Worm (Caenorhabditis elegans): Measurements from ENCODE around the gene C34C12.2.

Gene C34C12.2

ce11 chrIII:3486055-3486454, 32.5 kb downstream of the C34C12.2 start:
- no peak for TF ChIP-seq mbf-1 (tag; optimal IDR thresholded peaks at IDR 0.05)
- peak; percentile 55 for TF ChIP-seq blmp-1 (tag; optimal IDR thresholded peaks at IDR 0.05; ENCODE audit: insufficient read depth)
- TF ChIP-seq sma-3 (GFP tag; optimal IDR thresholded peaks at IDR 0.05): peak; percentile 30
- TF ChIP-seq nhr-10 (tag; optimal IDR thresholded peaks at IDR 0.05): no peak
- TF ChIP-seq sma-9 (GFP tag; optimal IDR thresholded peaks at IDR 0.05): no peak
- no peak for TF ChIP-seq sma-9 (tag; optimal IDR thresholded peaks at IDR 0.05)

ce11 chrIII:3487133-3487532, 33.5 kb downstream of the C34C12.2 start:
- TF ChIP-seq nhr-23 (tag; optimal IDR thresholded peaks at IDR 0.05): no peak
- TF ChIP-seq elt-3 (tag; optimal IDR thresholded peaks at IDR 0.05): no peak
- TF ChIP-seq F13H6.1 (tag; optimal IDR thresholded peaks at IDR 0.05): no peak
- TF ChIP-seq alr-1 (tag; optimal IDR thresholded peaks at IDR 0.05): no peak

- no peak for TF ChIP-seq sma-3 (GFP tag; optimal IDR thresholded peaks at IDR 0.05)
- TF ChIP-seq ceh-82 (tag; optimal IDR thresholded peaks at IDR 0.05): no peak
- TF ChIP-seq lin-39 (tag; optimal IDR thresholded peaks at IDR 0.05): no peak
- no peak for TF ChIP-seq ceh-16 (tag; optimal IDR thresholded peaks at IDR 0.05)
- no peak for TF ChIP-seq gmeb-1 (tag; optimal IDR thresholded peaks at IDR 0.05)
- no peak for TF ChIP-seq mab-5 (tag; optimal IDR thresholded peaks at IDR 0.05)
- no peak for TF ChIP-seq mbf-1 (tag; optimal IDR thresholded peaks at IDR 0.05)
- no peak for TF ChIP-seq egl-27 (tag; optimal IDR thresholded peaks at IDR 0.05)
- no peak for TF ChIP-seq R02D3.7 (tag; optimal IDR thresholded peaks at IDR 0.05)
- TF ChIP-seq elt-3 (tag; optimal IDR thresholded peaks at IDR 0.05): no peak
These were observed 34.6 kb downstream of the C34C12.2 start, which contains the start of gene C34C12.7 for ce11 chrIII:3488224-3488623. TSS of gene C34C12.7 (minus strand) at chrIII:3488341.

ce11 chrIII:3493138-3493537, 39.6 kb downstream of the C34C12.2 start, which contains the start of gene gly-14:
TSS of gene gly-14 (minus strand) at chrIII:3493238.
- TF ChIP-seq nhr-25 (tag; optimal IDR thresholded peaks at IDR 0.05): no peak
- no peak for TF ChIP-seq nhr-77 (tag; optimal IDR thresholded peaks at IDR 0.05)
- TF ChIP-seq nhr-237 (tag; optimal IDR thresholded peaks at IDR 0.05): no peak
- no peak for TF ChIP-seq ztf-1 (GFP tag; conservative IDR thresholded peaks at IDR 0.05)
- no peak for TF ChIP-seq ceh-82 (tag; optimal IDR thresholded peaks at IDR 0.05)
- no peak for TF ChIP-seq sem-4 (tag; optimal IDR thresholded peaks at IDR 0.05)
- TF ChIP-seq ztf-4 (tag; optimal IDR thresholded peaks at IDR 0.05): no peak
- no peak for TF ChIP-seq nhr-11 (tag; optimal IDR thresholded peaks at IDR 0.05)
- no peak for TF ChIP-seq Y55F3AM.14 (GFP tag; optimal IDR thresholded peaks at IDR 0.05)
- no peak for TF ChIP-seq nhr-6 (tag; optimal IDR thresholded peaks at IDR 0.05)
- TF ChIP-seq R02D3.7 (tag; optimal IDR thresholded peaks at IDR 0.05): no peak

- TF ChIP-seq nhr-11 (tag; optimal IDR thresholded peaks at IDR 0.05): no peak
- no peak for TF ChIP-seq fos-1 (tag; optimal IDR thresholded peaks at IDR 0.05)
- no peak for TF ChIP-seq nhr-129 (tag; optimal IDR thresholded peaks at IDR 0.05)
- no peak for TF ChIP-seq nhr-77 (tag; optimal IDR thresholded peaks at IDR 0.05)
- TF ChIP-seq lsy-2 (tag; optimal IDR thresholded peaks at IDR 0.05): no peak
- TF ChIP-seq C34F6.9 (tag; optimal IDR thresholded peaks at IDR 0.05): no peak
- no peak for TF ChIP-seq lin-13 (GFP tag; optimal IDR thresholded peaks at IDR 0.05)
- no peak for TF ChIP-seq sma-9 (GFP tag; optimal IDR thresholded peaks at IDR 0.05)
- no peak for TF ChIP-seq sma-9 (tag; optimal IDR thresholded peaks at IDR 0.05)
- no peak for TF ChIP-seq ceh-16 (tag; optimal IDR thresholded peaks at IDR 0.05)
- no peak for TF ChIP-seq snpc-4 (tag; optimal IDR thresholded peaks at IDR 0.05)
- TF ChIP-seq crh-2 (tag; optimal IDR thresholded peaks at IDR 0.05): no peak
- TF ChIP-seq egl-27 (tag; optimal IDR thresholded peaks at IDR 0.05): no peak
- TF ChIP-seq skn-1 (tag; optimal IDR thresholded peaks at IDR 0.05): no peak
- no peak for TF ChIP-seq ztf-4 (tag; optimal IDR thresholded peaks at IDR 0.05)
- TF ChIP-seq nhr-12 (tag; optimal IDR thresholded peaks at IDR 0.05): no peak
These were observed 45.4 kb downstream of the C34C12.2 start, which contains the start of gene M01F1.9 for ce11 chrIII:3498957-3499356. TSS of gene M01F1.9 (minus strand) at chrIII:3499057.

ce11 chrIII:3499850-3500249, 46.3 kb downstream of the C34C12.2 start:
- TF ChIP-seq sma-3 (GFP tag; optimal IDR thresholded peaks at IDR 0.05) (peak; percentile 5), unc-55 (GFP tag; optimal IDR thresholded peaks at IDR 0.05) (peak; percentile 57), fos-1 (tag; optimal IDR thresholded peaks at IDR 0.05) (no peak), elt-1 (tag; optimal IDR thresholded peaks at IDR 0.05) (no peak), ceh-82 (tag; optimal IDR thresholded peaks at IDR 0.05) (no peak), zag-1 (tag; optimal IDR thresholded peaks at IDR 0.05) (no peak), peb-1 (tag; optimal IDR thresholded peaks at IDR 0.05) (no peak), F13H6.1 (tag; optimal IDR thresholded peaks at IDR 0.05) (peak; percentile 16), mab-5 (tag; optimal IDR thresholded peaks at IDR 0.05) (no peak)
